Worm (Caenorhabditis elegans) whole organism, L2 larva: ENCODE data around the gene rab-35.

Source experiments
- Y55F3AM.14 ChIP-seq: fragments of 200-800 bp; sonication (Bioruptor generic); optimal IDR thresholded peaks from 2 replicates; lab custom pipeline; 2018; ENCODE audit warnings: mild to moderate bottlenecking, missing genetic modification characterization, missing compliant biosample characterization
- fos-1 ChIP-seq: fragments of 150-350 bp; optimal IDR thresholded peaks from 2 replicates; lab custom pipeline; 2014; ENCODE audit warnings: missing biosample characterization, missing genetic modification characterization
- lin-39 ChIP-seq: fragments of 150-350 bp; optimal IDR thresholded peaks from 2 replicates; lab custom pipeline; 2014; ENCODE audit warnings: missing biosample characterization, missing genetic modification reagents, missing genetic modification characterization
- lsy-2 ChIP-seq, 2 experiments: fragments of 150-350 bp in 1 of 2; sonication (generic microtip) in 1 of 2; optimal IDR thresholded peaks; 2 replicates each; lab custom pipeline; 2014 to 2017; ENCODE audit warnings: missing biosample characterization in 2 of 2, missing genetic modification characterization in 2 of 2

DNA sequence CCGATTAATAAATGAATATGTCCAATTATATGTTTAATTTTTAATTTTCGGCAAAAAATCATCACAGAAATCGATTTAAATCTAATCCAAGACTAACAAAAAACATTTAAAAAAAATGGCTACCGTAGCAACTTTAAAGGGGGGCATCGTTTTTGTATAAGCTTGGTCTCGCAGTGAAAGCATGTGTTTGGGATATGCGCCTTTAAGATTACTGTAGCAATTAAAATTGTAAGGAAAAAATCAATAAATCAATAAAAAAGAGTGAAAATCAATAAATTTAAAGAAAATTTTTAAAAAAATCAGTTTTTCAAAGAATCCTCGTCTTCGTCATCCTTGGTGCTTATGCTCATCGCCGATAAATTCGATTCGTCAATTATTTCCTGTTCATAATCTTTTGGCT is 32.8 kb upstream of the rab-35 start:
- TF ChIP-seq lin-39 (tag; lab: Kevin White, UChicago) (no peak), lsy-2 (tag; optimal IDR thresholded peaks at IDR 0.05; lab: Kevin White, UChicago) (no peak), Y55F3AM.14 (GFP tag; lab: Kevin White, UChicago) (no peak), fos-1 (tag; lab: Kevin White, UChicago) (no peak)
